Worm (Caenorhabditis elegans) whole organism, late embryonic: Measurements from ENCODE around the gene cdk-12.

ENCODE experiments used
- F13H6.1 ChIP-seq: sonication (generic microtip); optimal IDR thresholded peaks from 2 replicates; lab custom pipeline; 2016; ENCODE audit warnings: missing genetic modification characterization, missing compliant biosample characterization
- fkh-6 ChIP-seq: sonication (generic microtip); optimal IDR thresholded peaks from 2 replicates; lab custom pipeline; 2016; ENCODE audit warnings: missing genetic modification characterization, missing compliant biosample characterization
- hlh-30 ChIP-seq: sonication (generic microtip); optimal IDR thresholded peaks from 2 replicates; lab custom pipeline; 2017; ENCODE audit warnings: antibody characterized with exemption, missing genetic modification characterization, missing compliant biosample characterization; ENCODE audit not compliant: insufficient read depth
- unc-86 ChIP-seq: sonication (generic microtip); optimal IDR thresholded peaks from 2 replicates; lab custom pipeline; 2016; ENCODE audit warnings: missing genetic modification characterization, missing compliant biosample characterization

DNA sequence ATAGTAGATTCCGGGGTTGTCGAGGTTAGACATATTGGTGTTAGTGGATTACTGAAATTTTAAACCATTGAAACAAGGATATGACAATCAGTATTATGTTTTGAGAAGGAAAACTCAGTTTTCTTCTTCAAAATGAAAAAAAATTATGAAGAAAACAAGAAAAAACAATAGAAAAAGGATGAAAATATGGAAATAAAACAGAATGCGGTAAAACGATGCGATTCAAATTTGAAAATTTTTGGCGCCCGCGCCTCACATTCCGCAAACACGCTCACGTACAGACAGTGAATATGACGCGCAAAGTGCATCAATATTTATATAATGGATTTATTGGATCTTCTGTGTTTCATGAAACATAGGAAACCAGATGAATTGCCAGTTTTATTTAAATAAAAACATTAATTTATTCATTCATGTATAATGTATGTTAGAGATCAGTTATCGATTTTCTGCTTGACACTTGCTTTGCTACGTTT lies 41.5 kb upstream of the cdk-12 start, which contains the start of gene mcm-5:
- no peak for TF ChIP-seq unc-86
- no peak for TF ChIP-seq F13H6.1 (tag; lab: Kevin White, UChicago)
- TF ChIP-seq hlh-30 (tag; lab: Kevin White, UChicago): no peak
- no peak for TF ChIP-seq fkh-6
